Fruit fly (Drosophila melanogaster) whole organism, embryonic: ENCODE measurements around the gene Sys1.
A peak's percentile ranks its signal among the peaks of the same experiment; 100 is the strongest.

Experiments
- Adf1 ChIP-seq: fragments of 200-800 bp; sonication (Bioruptor generic); IDR thresholded peaks from 2 replicates; pipeline ENCODE4 v1.3.6; 2022; ENCODE audit warnings: missing biosample characterization, missing genetic modification characterization
- CG11504 ChIP-seq: fragments of 200-800 bp; sonication (Bioruptor generic); optimal IDR thresholded peaks from 3 replicates; lab custom pipeline; 2019; ENCODE audit warnings: missing biosample characterization, mild to moderate bottlenecking, missing genetic modification characterization, moderate library complexity
- CG13296 ChIP-seq: fragments of 200-800 bp; sonication (Bioruptor generic); optimal IDR thresholded peaks from 3 replicates; lab custom pipeline; 2018; ENCODE audit warnings: missing biosample characterization, mild to moderate bottlenecking, missing genetic modification characterization
- CG13624 ChIP-seq: fragments of 200-800 bp; sonication (Bioruptor generic); optimal IDR thresholded peaks from 2 replicates; lab custom pipeline; 2016; ENCODE audit warnings: missing biosample characterization, missing genetic modification characterization
- CG13894 ChIP-seq: fragments of 200-800 bp; sonication (Bioruptor generic); optimal IDR thresholded peaks from 3 replicates; lab custom pipeline; 2018; ENCODE audit warnings: missing biosample characterization, mild to moderate bottlenecking, missing genetic modification characterization, moderate library complexity
- CG17612 ChIP-seq: fragments of 200-800 bp; sonication (Bioruptor generic); IDR thresholded peaks from 2 replicates; pipeline ENCODE4 v1.3.6; 2022; ENCODE audit warnings: missing biosample characterization, missing genetic modification characterization
- CG2120 ChIP-seq: fragments of 200-800 bp; sonication (Bioruptor generic); optimal IDR thresholded peaks from 3 replicates; lab custom pipeline; 2016; ENCODE audit warnings: missing biosample characterization, missing genetic modification characterization
- CG30403 ChIP-seq: fragments of 200-800 bp; sonication (Bioruptor generic); optimal IDR thresholded peaks from 3 replicates; lab custom pipeline; 2016; ENCODE audit warnings: missing biosample characterization, missing genetic modification characterization
- CG31224 ChIP-seq: fragments of 200-800 bp; sonication (Bioruptor generic); IDR thresholded peaks from 2 replicates; pipeline ENCODE4 v1.3.6; 2022; ENCODE audit warnings: missing biosample characterization, missing genetic modification characterization
- CG34224 ChIP-seq: fragments of 200-800 bp; sonication (Bioruptor generic); IDR thresholded peaks from 3 replicates; pipeline ENCODE4 v1.3.6; 2022; ENCODE audit warnings: missing biosample characterization, missing genetic modification characterization; ENCODE audit not compliant: partially characterized antibody
- CG42726 ChIP-seq: fragments of 200-800 bp; sonication (Bioruptor generic); IDR thresholded peaks from 2 replicates; pipeline ENCODE4 v1.3.6; 2022; ENCODE audit warnings: missing biosample characterization, missing genetic modification characterization; ENCODE audit not compliant: partially characterized antibody
- CG6791 ChIP-seq: fragments of 200-800 bp; sonication (Bioruptor generic); IDR thresholded peaks from 3 replicates; pipeline ENCODE4 v1.3.6; 2022; ENCODE audit warnings: missing biosample characterization, missing genetic modification characterization; ENCODE audit not compliant: partially characterized antibody
- CG6813 ChIP-seq: fragments of 200-800 bp; sonication (Bioruptor generic); optimal IDR thresholded peaks from 2 replicates; lab custom pipeline; 2017; ENCODE audit warnings: missing biosample characterization, missing genetic modification characterization, mild to moderate bottlenecking, moderate library complexity, missing genetic modification reagents
- CG7372 ChIP-seq: fragments of 200-800 bp; sonication (Bioruptor generic); IDR thresholded peaks from 2 replicates; pipeline ENCODE4 v1.3.6; 2022; ENCODE audit warnings: missing biosample characterization, missing genetic modification characterization
- CG7745 ChIP-seq: fragments of 200-800 bp; sonication (Bioruptor generic); optimal IDR thresholded peaks from 2 replicates; lab custom pipeline; 2018; ENCODE audit warnings: missing biosample characterization, mild to moderate bottlenecking, missing genetic modification characterization, moderate library complexity
- CG8944 ChIP-seq: fragments of 200-800 bp; sonication (Bioruptor generic); optimal IDR thresholded peaks from 3 replicates; lab custom pipeline; 2016; ENCODE audit warnings: missing biosample characterization, missing genetic modification characterization
- Chrac-16 ChIP-seq: fragments of 200-800 bp; sonication (Bioruptor generic); optimal IDR thresholded peaks from 3 replicates; lab custom pipeline; 2016; ENCODE audit warnings: missing biosample characterization, missing genetic modification characterization
- D19A ChIP-seq: fragments of 200-800 bp; optimal IDR thresholded peaks from 3 replicates; lab custom pipeline; 2019; ENCODE audit warnings: missing biosample characterization, mild to moderate bottlenecking, missing genetic modification characterization, moderate library complexity
- Gug ChIP-seq: fragments of 200-800 bp; sonication (Bioruptor generic); IDR thresholded peaks from 4 replicates; pipeline ENCODE4 v1.3.6; 2022; ENCODE audit warnings: missing biosample characterization, missing genetic modification characterization
- Med ChIP-seq: fragments of 200-800 bp; sonication (Bioruptor generic); peaks from one replicate; lab custom pipeline; 2016; ENCODE audit warnings: missing biosample characterization, missing genetic modification characterization, mild to moderate bottlenecking, inconsistent platforms, moderate library complexity
- Rx ChIP-seq: fragments of 200-800 bp; sonication (Bioruptor generic); IDR thresholded peaks from 2 replicates; pipeline ENCODE4 v1.3.6; 2022; ENCODE audit warnings: missing biosample characterization, missing genetic modification characterization
- Sox102F ChIP-seq: fragments of 200-800 bp; sonication (Bioruptor generic); optimal IDR thresholded peaks from 2 replicates; lab custom pipeline; 2018; ENCODE audit warnings: missing biosample characterization, mild to moderate bottlenecking, missing genetic modification characterization, moderate library complexity
- Usf ChIP-seq: fragments of 200-800 bp; sonication (Bioruptor generic); optimal IDR thresholded peaks from 2 replicates; lab custom pipeline; 2017; ENCODE audit warnings: missing genotype, missing biosample characterization, missing genetic modification characterization
- Vsx1 ChIP-seq: fragments of 200-800 bp; sonication (Bioruptor generic); optimal IDR thresholded peaks from 2 replicates; lab custom pipeline; 2017; ENCODE audit warnings: missing biosample characterization, mild to moderate bottlenecking, missing genetic modification characterization, missing genetic modification reagents
- Xrp1 ChIP-seq: fragments of 200-800 bp; sonication (Bioruptor generic); IDR thresholded peaks from 2 replicates; pipeline ENCODE4 v1.3.6; 2022; ENCODE audit warnings: missing biosample characterization, missing genetic modification characterization
- amos ChIP-seq: fragments of 200-800 bp; sonication (Bioruptor generic); IDR thresholded peaks from 2 replicates; pipeline ENCODE4 v1.3.6; 2022; ENCODE audit warnings: missing biosample characterization, missing genetic modification characterization; ENCODE audit not compliant: partially characterized antibody
- aop ChIP-seq: fragments of 200-800 bp; sonication (Bioruptor generic); IDR thresholded peaks from 2 replicates; pipeline ENCODE4 v1.3.6; 2022; ENCODE audit warnings: missing biosample characterization, missing genetic modification characterization
- az2 ChIP-seq: fragments of 200-800 bp; sonication (Bioruptor generic); optimal IDR thresholded peaks from 3 replicates; lab custom pipeline; 2016; ENCODE audit warnings: missing biosample characterization, missing genetic modification characterization
- br ChIP-seq: fragments of >200 bp; optimal IDR thresholded peaks from 2 replicates; lab custom pipeline; 2017
- cas ChIP-seq: fragments of 200-800 bp; sonication (Bioruptor generic); IDR thresholded peaks from 2 replicates; pipeline ENCODE4 v1.3.6; 2022; ENCODE audit warnings: missing biosample characterization, missing genetic modification characterization
- chinmo ChIP-seq: fragments of 200-800 bp; sonication (Bioruptor generic); IDR thresholded peaks from 4 replicates; pipeline ENCODE4 v1.3.6; 2022; ENCODE audit warnings: missing biosample characterization, missing genetic modification characterization; ENCODE audit not compliant: partially characterized antibody
- crol ChIP-seq: fragments of 200-800 bp; sonication (Bioruptor generic); IDR thresholded peaks from 2 replicates; pipeline ENCODE4 v1.3.6; 2022; ENCODE audit warnings: missing biosample characterization, missing genetic modification characterization
- dpn ChIP-seq, 2 experiments: fragments of 200-800 bp; sonication (Bioruptor generic); optimal IDR thresholded peaks; 3 replicates each; lab custom pipeline; 2016; ENCODE audit warnings: missing biosample characterization in 2 of 2, missing genetic modification characterization in 2 of 2
- esg ChIP-seq: fragments of 200-800 bp; sonication (Bioruptor generic); conservative IDR thresholded peaks from 2 replicates; pipeline ENCODE4 v1.3.6; 2022; ENCODE audit warnings: missing biosample characterization, missing genetic modification characterization
- eve ChIP-seq, 2 experiments: fragments of >200 bp; optimal IDR thresholded peaks; 2 replicates each; lab custom pipeline; 2017; ENCODE audit warnings: missing biosample characterization in 2 of 2, missing genetic modification characterization in 2 of 2
- hb ChIP-seq: fragments of 200-800 bp; sonication (Bioruptor generic); IDR thresholded peaks from 3 replicates; pipeline ENCODE4 v1.3.6; 2022; ENCODE audit warnings: missing biosample characterization, missing genetic modification characterization; ENCODE audit not compliant: partially characterized antibody
- kni ChIP-seq: fragments of 200-800 bp; sonication (Bioruptor generic); optimal IDR thresholded peaks from 3 replicates; lab custom pipeline; 2017; ENCODE audit warnings: mild to moderate bottlenecking, missing biosample characterization, missing genetic modification reagents, missing genetic modification characterization
- lab ChIP-seq: fragments of 200-800 bp; sonication (Bioruptor generic); optimal IDR thresholded peaks from 3 replicates; lab custom pipeline; 2017; ENCODE audit warnings: missing biosample characterization, missing genetic modification characterization, mild to moderate bottlenecking, moderate library complexity, missing genetic modification reagents
- lilli ChIP-seq: fragments of 200-800 bp; sonication (Bioruptor generic); optimal IDR thresholded peaks from 3 replicates; lab custom pipeline; 2016; ENCODE audit warnings: missing biosample characterization, missing genetic modification characterization
- nerfin-2 ChIP-seq: fragments of 200-800 bp; sonication (Bioruptor generic); IDR thresholded peaks from 2 replicates; pipeline ENCODE4 v1.3.6; 2022; ENCODE audit warnings: missing biosample characterization, missing genetic modification characterization; ENCODE audit not compliant: partially characterized antibody
- prd ChIP-seq, 3 experiments: fragments of >200 bp in 2 of 3; fragments of 200-800 bp in 1 of 3; sonication (Bioruptor generic) in 1 of 3; optimal IDR thresholded peaks in 2 of 3; IDR thresholded peaks in 1 of 3; 2 replicates in 2 of 3; 3 replicates in 1 of 3; pipeline versions ENCODE4 v1.3.6 to Lab custom; 2017 to 2022; ENCODE audit warnings: missing biosample characterization in 1 of 3, missing genetic modification characterization in 1 of 3
- ro ChIP-seq: fragments of 200-800 bp; sonication (Bioruptor generic); IDR thresholded peaks from 2 replicates; pipeline ENCODE4 v1.3.6; 2022; ENCODE audit warnings: missing biosample characterization, missing genetic modification characterization
- row ChIP-seq: fragments of 200-800 bp; sonication (Bioruptor generic); IDR thresholded peaks from 3 replicates; pipeline ENCODE4 v1.3.6; 2022; ENCODE audit warnings: missing biosample characterization, missing genetic modification characterization
- sna ChIP-seq: fragments of 200-800 bp; sonication (Bioruptor generic); IDR thresholded peaks from 2 replicates; pipeline ENCODE4 v1.3.6; 2022; ENCODE audit warnings: missing biosample characterization, missing genetic modification characterization; ENCODE audit not compliant: partially characterized antibody
- tgo ChIP-seq: fragments of 200-800 bp; sonication (Bioruptor generic); IDR thresholded peaks from 3 replicates; pipeline ENCODE4 v1.3.6; 2022; ENCODE audit warnings: missing biosample characterization, missing genetic modification characterization
- tup ChIP-seq: fragments of 200-800 bp; sonication (Bioruptor generic); optimal IDR thresholded peaks from 2 replicates; lab custom pipeline; 2016; ENCODE audit warnings: missing biosample characterization, mild to moderate bottlenecking, missing genetic modification characterization, moderate library complexity

The Sys1 gene

DNA sequence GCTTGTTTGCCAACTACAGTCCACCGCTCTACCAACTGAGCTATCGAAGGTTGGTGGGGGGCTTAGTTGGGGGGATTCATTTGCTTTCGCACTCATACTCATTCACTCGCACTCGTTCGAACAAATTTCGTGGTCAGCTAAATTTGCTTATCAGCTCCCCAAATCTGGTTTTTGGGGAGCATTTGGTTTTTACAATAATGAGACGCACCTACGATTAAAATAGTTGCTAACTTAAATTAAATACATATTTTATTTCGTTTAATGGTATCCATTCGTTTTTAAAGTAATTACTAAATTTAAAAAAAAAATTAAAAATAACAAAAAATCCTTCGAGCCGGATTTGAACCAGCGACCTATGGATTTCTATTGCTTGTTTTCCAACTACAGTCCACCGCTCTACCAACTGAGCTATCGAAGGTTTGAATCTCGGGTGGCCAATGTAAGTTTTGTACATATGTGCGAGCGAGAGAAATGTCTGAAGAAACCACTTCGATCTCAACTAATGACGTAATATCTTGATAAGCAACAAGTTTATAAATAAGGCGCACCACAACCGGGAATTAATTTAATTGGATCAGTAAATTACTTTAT, 10.2 kb upstream of the Sys1 start (continued):
- peak; percentile 73 for TF ChIP-seq amos (GFP tag; lab: Robert Waterston, UW)
- peak; percentile 76 for TF ChIP-seq crol (GFP tag; lab: Robert Waterston, UW)
- peak; percentile 38 for TF ChIP-seq sna (GFP tag; lab: Robert Waterston, UW)
- TF ChIP-seq Med (GFP tag; lab: Kevin White, UChicago), result peak; percentile 32
- TF ChIP-seq nerfin-2 (GFP tag; lab: Robert Waterston, UW), result peak; percentile 44; the same call in 1 of the 2 replicates
- peak; percentile 13 for TF ChIP-seq CG11504 (tag; lab: Kevin White, UChicago)
- peak; percentile 51 for TF ChIP-seq CG7745 (tag; lab: Kevin White, UChicago)
- no peak for TF ChIP-seq CG6813 (GFP tag; lab: Kevin White, UChicago)
- TF ChIP-seq chinmo, result 0 out of 4 replicates have a peak, but pooled peaks have one; percentile 17
- TF ChIP-seq Xrp1, result 0 out of 2 replicates have a peak, but pooled peaks have one; percentile 11
- peak; percentile 72 for TF ChIP-seq hb (GFP tag; lab: Robert Waterston, UW)
- TF ChIP-seq CG42726, result peak; percentile 42; the same call in 1 of the 2 replicates
- peak; percentile 63; the same call in 2 of the 3 replicates for TF ChIP-seq CG34224 (GFP tag; lab: Robert Waterston, UW)
- peak; percentile 17 for TF ChIP-seq Vsx1 (GFP tag; lab: Kevin White, UChicago)
- TF ChIP-seq eve (GFP tag; optimal IDR thresholded peaks at IDR 0.05; lab: Kevin White, UChicago), result peak in 1 of 2 experiments; percentile 40

DNA sequence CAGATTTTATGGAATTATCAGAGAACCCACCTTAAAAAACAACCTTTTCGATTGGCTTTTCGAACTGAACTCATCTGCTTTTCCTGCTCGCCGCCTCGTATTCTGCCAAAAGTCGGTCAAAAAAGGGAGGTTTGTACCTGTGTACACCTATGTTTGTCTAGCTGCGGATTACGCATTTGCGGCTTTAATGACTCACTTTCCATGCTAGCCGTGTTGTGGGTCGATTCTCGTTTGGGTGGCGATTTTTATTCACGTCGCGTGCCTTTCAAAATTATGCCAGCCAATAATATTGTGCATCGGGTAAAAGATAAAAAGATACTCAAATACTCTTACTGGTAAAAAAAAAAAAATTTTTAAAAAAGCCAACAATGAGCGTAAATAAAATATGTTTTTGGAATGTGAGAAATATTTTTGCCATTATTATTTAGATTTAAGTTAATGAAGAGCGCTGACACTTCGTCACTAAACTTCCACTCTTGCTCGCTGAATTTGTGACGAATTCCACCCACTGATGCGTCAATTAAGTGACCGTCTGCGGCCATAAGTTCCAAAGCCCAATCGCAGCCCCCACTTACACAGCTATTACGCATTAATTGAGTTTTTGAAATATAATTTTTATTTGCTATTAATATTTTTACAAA, 6.9 kb upstream of the Sys1 start, which contains the start of gene Cyp313b1:
Gene Cyp313b1, minus strand, starts transcription at position 71 of the 641 bp plus-strand sequence.
- no peak for TF ChIP-seq CG7372
- no peak for TF ChIP-seq tup (GFP tag; lab: Kevin White, UChicago)
- peak; percentile 65 for TF ChIP-seq CG31224
- peak; percentile 34 for TF ChIP-seq D19A
- TF ChIP-seq Gug (GFP tag; lab: Robert Waterston, UW), result peak; percentile 22; the same call in 1 of the 4 replicates
- TF ChIP-seq CG2120 (GFP tag; lab: Kevin White, UChicago), result peak; percentile 13
- no peak for TF ChIP-seq cas (GFP tag; lab: Robert Waterston, UW)
- no peak for TF ChIP-seq CG13296 (GFP tag; lab: Kevin White, UChicago)
- TF ChIP-seq az2 (GFP tag; lab: Kevin White, UChicago), result peak; percentile 5
- peak; percentile 1 for TF ChIP-seq lab
- TF ChIP-seq chinmo, result 0 out of 4 replicates have a peak, but pooled peaks have one; percentile 46
- no peak for TF ChIP-seq Usf (GFP tag; lab: Kevin White, UChicago)
- no peak for TF ChIP-seq esg (GFP tag; lab: Robert Waterston, UW)
- TF ChIP-seq Adf1 (GFP tag; lab: Robert Waterston, UW), result no peak
- no peak for TF ChIP-seq CG17612 (GFP tag; lab: Robert Waterston, UW)
- no peak for TF ChIP-seq Chrac-16 (GFP tag; lab: Kevin White, UChicago)
- TF ChIP-seq Rx, result 0 out of 2 replicates have a peak, but pooled peaks have one; percentile 17
- TF ChIP-seq Sox102F (GFP tag; lab: Kevin White, UChicago), result peak; percentile 22
- 0 out of 2 replicates have a peak, but pooled peaks have one; percentile 29 for TF ChIP-seq Xrp1
- TF ChIP-seq br (lab: Kevin White, UChicago), result no peak
- peak; percentile 3 for TF ChIP-seq CG13624 (GFP tag; lab: Kevin White, UChicago)
- TF ChIP-seq row (GFP tag; lab: Robert Waterston, UW), result peak; percentile 51; the same call in 2 of the 3 replicates
- TF ChIP-seq prd (optimal IDR thresholded peaks at IDR 0.05; lab: Kevin White, UChicago), result no peak
- no peak for TF ChIP-seq prd (GFP tag; IDR thresholded peaks at IDR 0.05; lab: Robert Waterston, UW)
- TF ChIP-seq lilli (GFP tag; lab: Kevin White, UChicago), result peak; percentile 10
- no peak for TF ChIP-seq CG8944 (GFP tag; lab: Kevin White, UChicago)
- TF ChIP-seq aop (GFP tag; lab: Robert Waterston, UW), result no peak
- peak; percentile 55 for TF ChIP-seq Med (GFP tag; lab: Kevin White, UChicago)
- peak; percentile 1 for TF ChIP-seq CG30403 (GFP tag; lab: Kevin White, UChicago)
- peak; percentile 21; the same call in 1 of the 3 replicates for TF ChIP-seq tgo
- TF ChIP-seq ro, result no peak
- peak in 1 of 2 experiments; percentile 6 for TF ChIP-seq dpn (GFP tag; optimal IDR thresholded peaks at IDR 0.05; lab: Kevin White, UChicago)
- TF ChIP-seq CG13894, result peak; percentile 38
- peak; percentile 18 for TF ChIP-seq kni
- TF ChIP-seq CG6791 (GFP tag; lab: Robert Waterston, UW), result no peak
